Worm (Caenorhabditis elegans): ENCODE data around the gene col-14.

ce11 chrIV:7706805-7707204 lies 46.4 kb upstream of the col-14 start, which contains the start of gene F33D4.4:
- no peak for TF ChIP-seq nhr-12 (tag; optimal IDR thresholded peaks at IDR 0.05)
- no peak for TF ChIP-seq nhr-77 (tag; optimal IDR thresholded peaks at IDR 0.05)
